Worm (Caenorhabditis elegans) whole organism, mixed stage, embryonic: ENCODE measurements around the gene B0564.2.

Experiments
- blmp-1 ChIP-seq: fragments of 150-350 bp; optimal IDR thresholded peaks from 2 replicates; lab custom pipeline; 2014; ENCODE audit warnings: missing biosample characterization, missing genetic modification characterization
- ceh-83 ChIP-seq: fragments of 200-800 bp; sonication (Bioruptor generic); optimal IDR thresholded peaks from 2 replicates; lab custom pipeline; 2018; ENCODE audit warnings: mild to moderate bottlenecking, missing genetic modification characterization, missing compliant biosample characterization
- ces-1 ChIP-seq: fragments of 150-350 bp; optimal IDR thresholded peaks from 2 replicates; lab custom pipeline; 2014; ENCODE audit warnings: missing biosample characterization, missing genetic modification reagents, missing genetic modification characterization
- cnd-1 ChIP-seq: fragments of 200-800 bp; sonication (Bioruptor generic); optimal IDR thresholded peaks from 2 replicates; lab custom pipeline; 2018; ENCODE audit warnings: mild to moderate bottlenecking, missing genetic modification characterization, missing compliant biosample characterization
- drap-1 ChIP-seq: fragments of 200-800 bp; sonication (Bioruptor generic); optimal IDR thresholded peaks from 3 replicates; lab custom pipeline; 2018; ENCODE audit warnings: mild to moderate bottlenecking, missing genetic modification characterization, missing compliant biosample characterization
- elt-1 ChIP-seq: sonication (generic microtip); optimal IDR thresholded peaks from 2 replicates; lab custom pipeline; 2017; ENCODE audit warnings: missing genetic modification characterization, mild to moderate bottlenecking, missing compliant biosample characterization, antibody characterized with exemption, moderate library complexity, borderline replicate concordance; ENCODE audit not compliant: insufficient read depth
- elt-3 ChIP-seq: fragments of 150-350 bp; optimal IDR thresholded peaks from 2 replicates; lab custom pipeline; 2014; ENCODE audit warnings: missing biosample characterization, missing genetic modification characterization
- flh-1 ChIP-seq: fragments of 200-800 bp; sonication (Bioruptor generic); optimal IDR thresholded peaks from 2 replicates; lab custom pipeline; 2018; ENCODE audit warnings: mild to moderate bottlenecking, missing genetic modification characterization, moderate library complexity, missing compliant biosample characterization
- ham-2 ChIP-seq: fragments of 200-800 bp; sonication (Bioruptor generic); optimal IDR thresholded peaks from 2 replicates; lab custom pipeline; 2018; ENCODE audit warnings: mild to moderate bottlenecking, missing genetic modification characterization, missing compliant biosample characterization
- hlh-1 ChIP-seq: fragments of 150-350 bp; optimal IDR thresholded peaks from 2 replicates; lab custom pipeline; 2014; ENCODE audit warnings: missing biosample characterization, missing genetic modification reagents, missing genetic modification characterization
- lin-13 ChIP-seq: fragments of 150-350 bp; optimal IDR thresholded peaks from 2 replicates; lab custom pipeline; 2014; ENCODE audit warnings: missing biosample characterization, missing genetic modification characterization
- lsy-2 ChIP-seq: fragments of 150-350 bp; optimal IDR thresholded peaks from 2 replicates; lab custom pipeline; 2014; ENCODE audit warnings: missing biosample characterization, missing genetic modification characterization
- mls-2 ChIP-seq: sonication (generic microtip); optimal IDR thresholded peaks from 2 replicates; lab custom pipeline; 2016; ENCODE audit warnings: mild to moderate bottlenecking, missing genetic modification characterization, moderate library complexity, missing compliant biosample characterization
- nhr-12 ChIP-seq: fragments of 150-350 bp; optimal IDR thresholded peaks from 2 replicates; lab custom pipeline; 2014; ENCODE audit warnings: missing biosample characterization, missing genetic modification characterization
- nhr-2 ChIP-seq: fragments of 150-350 bp; optimal IDR thresholded peaks from 2 replicates; lab custom pipeline; 2014; ENCODE audit warnings: missing biosample characterization, missing genetic modification characterization
- nhr-237 ChIP-seq: fragments of 150-350 bp; optimal IDR thresholded peaks from 2 replicates; lab custom pipeline; 2014; ENCODE audit warnings: missing biosample characterization, missing genetic modification characterization
- nhr-28 ChIP-seq: fragments of 150-350 bp; optimal IDR thresholded peaks from 2 replicates; lab custom pipeline; 2014; ENCODE audit warnings: missing biosample characterization, missing genetic modification characterization
- nhr-76 ChIP-seq: sonication (generic microtip); optimal IDR thresholded peaks from 2 replicates; lab custom pipeline; 2017; ENCODE audit warnings: missing biosample characterization, missing genetic modification characterization
- pha-4 ChIP-seq: fragments of 150-350 bp; optimal IDR thresholded peaks from 2 replicates; lab custom pipeline; 2018; ENCODE audit warnings: missing biosample characterization, missing genetic modification reagents, missing genetic modification characterization
- sem-2 ChIP-seq: fragments of 200-800 bp; sonication (Bioruptor generic); optimal IDR thresholded peaks from 2 replicates; lab custom pipeline; 2018; ENCODE audit warnings: mild to moderate bottlenecking, missing genetic modification characterization, missing compliant biosample characterization
- snpc-4 ChIP-seq: fragments of 150-350 bp; optimal IDR thresholded peaks from 2 replicates; lab custom pipeline; 2014; ENCODE audit warnings: missing biosample characterization, missing genetic modification characterization
- sptf-1 ChIP-seq: sonication (generic microtip); optimal IDR thresholded peaks from 2 replicates; lab custom pipeline; 2017; ENCODE audit warnings: mild to moderate bottlenecking, missing genetic modification characterization, moderate library complexity, missing compliant biosample characterization
- tbx-8 ChIP-seq: fragments of 200-800 bp; sonication (Bioruptor generic); optimal IDR thresholded peaks from 2 replicates; lab custom pipeline; 2018; ENCODE audit warnings: mild to moderate bottlenecking, missing genetic modification characterization, moderate library complexity, missing compliant biosample characterization
- unc-39 ChIP-seq: fragments of 150-350 bp; optimal IDR thresholded peaks from 2 replicates; lab custom pipeline; 2014; ENCODE audit warnings: missing biosample characterization, missing genetic modification characterization
- unc-62 ChIP-seq: fragments of 150-350 bp; optimal IDR thresholded peaks from 2 replicates; lab custom pipeline; 2014; ENCODE audit warnings: missing biosample characterization, missing genetic modification reagents, missing genetic modification characterization
- zip-8 ChIP-seq: fragments of 150-350 bp; optimal IDR thresholded peaks from 2 replicates; lab custom pipeline; 2014; ENCODE audit warnings: missing biosample characterization, missing genetic modification characterization
- ztf-11 ChIP-seq: fragments of 150-350 bp; optimal IDR thresholded peaks from 2 replicates; lab custom pipeline; 2014; ENCODE audit warnings: missing biosample characterization, missing genetic modification characterization

Gene B0564.2

DNA sequence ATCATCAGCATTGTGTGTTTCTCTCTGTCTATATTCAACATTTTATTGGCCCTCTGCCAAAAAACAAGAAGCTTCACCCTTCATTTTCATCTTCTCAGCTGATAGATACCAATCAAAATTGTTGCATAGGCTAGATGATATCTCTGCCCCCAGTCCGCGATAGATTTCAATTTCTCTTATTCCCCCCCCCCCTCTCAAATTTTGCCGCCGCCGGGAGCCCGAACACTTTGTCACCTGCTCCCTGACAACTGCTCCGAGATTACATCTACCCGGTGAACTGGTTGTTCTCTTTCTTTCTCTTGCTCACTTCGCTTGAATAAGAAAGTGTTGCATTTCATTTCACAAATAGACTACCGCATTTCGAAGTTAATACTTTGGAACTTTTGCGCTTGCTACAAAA, 18.5 kb downstream of the B0564.2 start:
- peak; percentile 17 for TF ChIP-seq unc-62
- peak; percentile 92 for TF ChIP-seq hlh-1
- no peak for TF ChIP-seq cnd-1
- no peak for TF ChIP-seq nhr-12 (tag; lab: Kevin White, UChicago)

DNA sequence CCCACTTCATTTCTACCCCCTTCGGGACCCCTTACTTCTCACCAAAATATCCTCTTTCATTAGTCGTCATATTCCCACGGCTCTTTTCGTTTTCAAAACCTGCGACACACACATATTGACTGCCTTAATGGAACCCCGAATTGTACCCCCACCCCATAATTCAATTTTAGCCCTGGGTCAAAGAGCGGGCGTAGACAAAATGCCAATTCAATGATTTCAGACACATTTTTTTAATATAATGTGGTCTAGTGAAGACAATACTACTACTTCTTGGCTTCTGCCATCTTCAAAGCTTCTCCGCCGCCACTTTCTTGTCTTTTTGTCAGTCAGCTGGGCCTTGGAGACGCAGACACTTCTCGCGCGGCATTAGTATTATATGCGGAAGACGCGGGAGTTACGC, 20.3 kb downstream of the B0564.2 start:
- no peak for TF ChIP-seq zip-8 (tag; lab: Kevin White, UChicago)
- no peak for TF ChIP-seq nhr-76 (tag; lab: Kevin White, UChicago)
- no peak for TF ChIP-seq ham-2 (GFP tag; lab: Kevin White, UChicago)
- TF ChIP-seq ceh-83: no peak
- TF ChIP-seq elt-3 (tag; lab: Kevin White, UChicago): no peak
- peak; percentile 55 for TF ChIP-seq ces-1 (GFP tag; lab: Kevin White, UChicago)

DNA sequence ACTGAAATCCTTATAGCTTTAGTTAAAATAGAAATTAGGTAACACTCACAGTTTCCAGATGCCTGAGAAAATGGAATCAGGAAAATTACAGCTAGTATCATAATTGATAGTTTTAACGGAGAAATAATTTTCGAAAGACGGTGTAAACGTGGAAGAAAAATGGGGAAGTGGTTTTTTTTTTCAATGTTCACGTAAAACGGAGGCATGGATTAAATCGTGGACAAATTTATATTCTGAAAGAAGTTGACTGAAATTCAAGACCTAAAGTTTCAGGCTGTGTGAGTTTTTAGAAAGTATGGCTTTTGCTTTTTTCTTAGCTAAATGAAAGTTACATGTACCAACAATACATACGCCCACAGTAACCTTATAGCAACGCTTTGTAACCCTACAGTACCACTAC, 34.8 kb downstream of the B0564.2 start, which contains the start of gene spe-43:
TSS of gene spe-43 (minus strand) at position 101 of the 400 bp plus-strand sequence.
- no peak for TF ChIP-seq lsy-2
- TF ChIP-seq drap-1: no peak
- TF ChIP-seq nhr-2: no peak
- no peak for TF ChIP-seq pha-4 (tag; lab: Kevin White, UChicago)
- TF ChIP-seq ceh-83: no peak
- no peak for TF ChIP-seq lin-13
- TF ChIP-seq snpc-4 (tag; lab: Kevin White, UChicago): no peak
- TF ChIP-seq nhr-237: no peak
- TF ChIP-seq ztf-11: no peak
- TF ChIP-seq elt-1 (tag; lab: Kevin White, UChicago): no peak
- TF ChIP-seq nhr-12 (tag; lab: Kevin White, UChicago): no peak
- TF ChIP-seq tbx-8 (GFP tag; lab: Kevin White, UChicago): no peak
- no peak for TF ChIP-seq zip-8 (tag; lab: Kevin White, UChicago)
- TF ChIP-seq, all 35 proteins: peak for 0

DNA sequence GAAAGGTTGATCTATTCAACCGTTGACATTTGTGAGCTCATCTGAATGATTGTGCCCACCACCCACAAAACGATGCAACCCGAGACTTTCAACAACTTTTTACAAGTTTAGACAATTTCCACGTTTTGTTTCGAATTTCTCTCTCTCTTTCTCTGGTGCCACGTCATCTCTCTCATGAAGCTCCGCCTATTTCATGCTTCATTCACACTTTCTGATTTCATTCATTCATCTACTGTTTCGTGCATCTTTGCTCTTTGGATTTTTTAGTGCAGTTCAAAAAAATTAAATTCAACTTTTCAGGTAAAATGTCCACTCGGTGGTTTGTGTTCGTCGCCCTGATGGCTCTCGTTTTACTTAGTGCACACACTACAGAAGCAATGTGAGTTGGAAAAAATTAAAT, 41.8 kb downstream of the B0564.2 start, which contains the start of gene nlp-79:
TSS of gene nlp-79 (plus strand) at position 301 of the 400 bp plus-strand sequence.
- no peak for TF ChIP-seq snpc-4 (tag; lab: Kevin White, UChicago)
- no peak for TF ChIP-seq zip-8 (tag; lab: Kevin White, UChicago)
- no peak for TF ChIP-seq ham-2 (GFP tag; lab: Kevin White, UChicago)
- no peak for TF ChIP-seq tbx-8 (GFP tag; lab: Kevin White, UChicago)
- TF ChIP-seq blmp-1 (tag; lab: Kevin White, UChicago): no peak
- TF ChIP-seq nhr-76 (tag; lab: Kevin White, UChicago): no peak
- no peak for TF ChIP-seq unc-39 (tag; lab: Kevin White, UChicago)
- no peak for TF ChIP-seq sem-2
- no peak for TF ChIP-seq mls-2
- TF ChIP-seq, all 35 proteins: peak for 0

DNA sequence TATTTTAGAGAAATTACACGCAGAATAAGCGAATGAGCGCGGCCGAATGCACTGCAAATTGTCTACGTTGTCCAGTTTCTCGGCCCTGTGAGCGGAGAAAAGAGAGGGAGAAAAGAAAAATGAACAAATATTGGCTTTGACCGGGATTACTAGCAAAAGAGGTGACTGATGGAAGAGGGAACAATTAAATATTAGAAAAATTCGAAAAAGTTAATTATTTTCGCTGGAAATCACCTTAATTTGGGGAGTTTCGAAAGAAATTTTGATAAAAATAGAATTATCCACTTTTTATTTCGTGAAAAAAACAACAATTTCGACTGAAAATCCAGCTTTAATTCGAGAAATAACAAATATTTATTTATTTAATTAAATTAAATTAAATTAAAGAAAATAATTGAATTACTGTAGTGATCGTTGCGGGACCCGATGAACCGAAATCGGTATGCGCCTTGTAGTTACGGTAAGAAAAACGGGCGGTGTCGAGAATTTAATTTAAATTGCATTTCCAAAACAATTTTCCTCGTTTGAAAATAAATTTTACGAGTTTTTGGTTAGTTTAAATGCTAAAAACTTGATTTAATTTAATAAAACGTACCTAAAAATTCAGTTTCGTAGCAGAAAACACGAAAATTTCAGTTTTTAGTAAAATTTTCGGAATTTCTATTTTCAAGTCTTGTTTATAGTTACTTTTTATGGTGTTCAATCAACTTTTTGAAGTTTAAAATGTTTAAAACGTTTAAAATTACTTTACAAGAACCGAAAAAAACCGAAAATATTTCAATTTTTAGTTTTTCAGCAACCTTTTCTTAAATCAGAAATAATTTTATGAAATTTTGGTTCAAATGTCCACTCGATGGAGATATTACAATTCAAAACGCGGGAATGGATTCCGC, 47.2 kb downstream of the B0564.2 start, which contains the start of the genes crld-1 and msh-5:
TSS of gene crld-1 (minus strand) at position 51 of the 893 bp plus-strand sequence.
TSS of gene msh-5 (plus strand) at position 843 of the 893 bp plus-strand sequence.
- no peak for TF ChIP-seq sptf-1 (tag; lab: Kevin White, UChicago)
- TF ChIP-seq flh-1 (GFP tag; lab: Kevin White, UChicago): no peak
- TF ChIP-seq nhr-28 (tag; lab: Kevin White, UChicago): no peak
- no peak for TF ChIP-seq sem-2
- TF ChIP-seq snpc-4 (tag; lab: Kevin White, UChicago): no peak
- TF ChIP-seq ceh-83: no peak
- no peak for TF ChIP-seq lsy-2
- TF ChIP-seq tbx-8 (GFP tag; lab: Kevin White, UChicago): no peak
- no peak for TF ChIP-seq ces-1 (GFP tag; lab: Kevin White, UChicago)
- TF ChIP-seq lin-13: no peak
- TF ChIP-seq, all 35 proteins: peak for 0
